Fruit fly (Drosophila melanogaster) whole organism: ENCODE measurements around the gene Nepl7.
A peak's percentile ranks its signal among the peaks of the same experiment; 100 is the strongest.

Experiments used
- CG8478 ChIP-seq: fragments of >200 bp; optimal IDR thresholded peaks from 2 replicates; lab custom pipeline; 2018; ENCODE audit warnings: inconsistent platforms
- Dll ChIP-seq: fragments of >200 bp; optimal IDR thresholded peaks from 2 replicates; lab custom pipeline; 2017
- EcR ChIP-seq, 2 experiments: fragments of >200 bp; optimal IDR thresholded peaks; 2 replicates each; lab custom pipeline; 2017; ENCODE audit warnings: missing biosample characterization in 2 of 2, missing genetic modification characterization in 2 of 2, missing genetic modification reagents in 2 of 2
- pan ChIP-seq: fragments of >200 bp; optimal IDR thresholded peaks from 2 replicates; lab custom pipeline; 2017
- psq ChIP-seq: fragments of >200 bp; optimal IDR thresholded peaks from 2 replicates; lab custom pipeline; 2017
- usp ChIP-seq: fragments of >200 bp; optimal IDR thresholded peaks from 2 replicates; lab custom pipeline; 2017; ENCODE audit warnings: missing biosample characterization, missing genetic modification characterization, mixed read lengths

The Nepl7 gene

DNA sequence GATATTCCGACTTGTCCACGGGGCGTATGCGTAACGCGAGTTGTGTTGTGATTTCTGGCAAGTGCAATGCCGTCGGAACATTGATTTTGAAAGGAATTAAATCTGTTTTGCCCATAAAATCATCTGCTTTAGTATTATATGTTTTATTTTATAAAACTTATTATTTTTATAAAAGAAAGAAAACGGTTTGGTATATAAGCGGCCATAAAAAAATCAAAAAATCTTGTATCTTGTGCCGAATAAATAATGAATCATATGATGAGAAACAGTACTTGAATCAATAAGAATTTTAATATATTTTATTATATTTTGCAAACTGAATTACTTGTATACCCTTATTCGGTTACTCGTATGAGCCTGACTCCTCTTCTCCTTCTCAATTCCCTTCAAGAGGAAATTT, 12.6 kb downstream of the Nepl7 start, which contains the start of gene pdm2:
Gene pdm2 (plus strand): TSS at position 301 of the 400 bp plus-strand sequence.
- TF ChIP-seq pan (lab: Kevin White, UChicago) (no peak), CG8478 (no peak), Dll (lab: Kevin White, UChicago) (no peak), psq (lab: Kevin White, UChicago) (no peak), EcR (GFP tag; optimal IDR thresholded peaks at IDR 0.05; lab: Kevin White, UChicago) (no peak), usp (GFP tag; lab: Kevin White, UChicago) (no peak)

DNA sequence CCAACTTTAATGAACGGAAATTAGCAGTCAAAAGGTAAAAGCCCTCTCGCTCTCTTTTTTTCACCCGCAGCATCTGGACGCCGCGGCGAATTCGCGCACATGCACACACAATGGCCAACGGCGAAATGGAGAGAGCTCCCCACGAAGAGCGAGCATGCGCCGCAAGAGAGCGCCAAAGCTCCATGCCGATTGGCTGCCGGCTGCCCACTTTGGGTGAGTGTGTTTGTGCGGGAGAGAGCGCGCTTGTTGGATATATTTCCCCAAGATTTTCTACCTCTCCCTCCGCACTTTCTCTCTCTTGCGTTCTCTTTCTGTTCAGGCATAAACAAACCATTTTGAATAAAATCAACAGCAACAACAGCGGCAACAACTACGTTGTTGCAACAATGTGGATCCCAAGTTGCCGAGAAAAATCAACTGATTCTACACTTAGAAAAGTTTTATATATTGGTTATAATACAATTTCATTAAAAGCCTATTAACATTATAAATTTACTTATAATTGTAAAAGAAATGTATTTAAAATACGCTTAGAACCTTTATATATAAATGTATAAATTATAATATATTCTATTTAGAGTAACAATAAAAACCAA, 13.7 kb downstream of the Nepl7 start:
- peak; percentile 89 for TF ChIP-seq Dll (lab: Kevin White, UChicago)
- TF ChIP-seq EcR (GFP tag; optimal IDR thresholded peaks at IDR 0.05; lab: Kevin White, UChicago): no peak

DNA sequence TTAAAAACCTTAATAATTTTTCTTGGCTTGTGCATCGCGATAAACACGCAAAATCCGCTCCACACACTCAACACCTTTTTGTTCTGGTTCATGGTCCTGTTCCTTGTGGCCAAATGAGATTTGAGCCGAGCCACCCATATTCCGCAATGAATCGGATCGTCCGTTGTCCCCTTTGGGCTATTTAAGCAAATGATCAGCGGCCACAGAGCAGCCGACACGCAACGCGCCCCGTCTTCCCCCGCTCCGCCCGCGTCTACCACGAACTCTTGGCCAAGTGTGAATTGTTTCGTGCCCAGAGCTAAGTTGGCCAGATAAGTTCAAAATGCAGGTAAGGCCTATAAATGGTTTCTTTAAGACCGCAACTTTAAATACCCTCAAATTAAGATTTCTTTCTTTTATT, 18.5 kb downstream of the Nepl7 start:
- TF ChIP-seq psq (lab: Kevin White, UChicago): no peak
- TF ChIP-seq usp (GFP tag; lab: Kevin White, UChicago): no peak
- no peak for TF ChIP-seq EcR (GFP tag; optimal IDR thresholded peaks at IDR 0.05; lab: Kevin White, UChicago)
- TF ChIP-seq pan (lab: Kevin White, UChicago): no peak
- TF ChIP-seq CG8478: no peak
- no peak for TF ChIP-seq Dll (lab: Kevin White, UChicago)

DNA sequence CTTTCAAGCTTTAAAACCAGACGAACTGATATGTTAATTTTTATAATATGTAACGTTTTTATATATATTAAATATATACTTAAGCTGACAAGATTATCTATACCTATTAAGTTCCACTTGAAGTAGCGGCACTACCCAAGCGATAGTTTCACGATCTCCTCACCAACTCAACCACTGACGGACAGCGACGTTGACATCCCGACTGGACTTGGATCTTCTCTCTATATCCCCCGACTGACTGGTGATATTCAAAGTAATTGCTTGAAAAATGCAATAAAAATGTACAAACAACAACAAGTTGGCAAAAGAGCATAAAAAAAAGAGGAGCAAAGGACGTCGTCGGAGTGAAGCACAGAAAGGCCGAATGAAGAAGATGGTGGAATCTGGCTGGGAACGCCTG, 23.3 kb downstream of the Nepl7 start, which contains the start of gene Ref2:
Gene Ref2 (minus strand): TSS at position 101 of the 400 bp plus-strand sequence.
- TF ChIP-seq pan (lab: Kevin White, UChicago): no peak
- no peak for TF ChIP-seq CG8478
- TF ChIP-seq EcR (GFP tag; optimal IDR thresholded peaks at IDR 0.05; lab: Kevin White, UChicago): no peak
- TF ChIP-seq Dll (lab: Kevin White, UChicago): no peak
- no peak for TF ChIP-seq usp (GFP tag; lab: Kevin White, UChicago)
- TF ChIP-seq psq (lab: Kevin White, UChicago): no peak

DNA sequence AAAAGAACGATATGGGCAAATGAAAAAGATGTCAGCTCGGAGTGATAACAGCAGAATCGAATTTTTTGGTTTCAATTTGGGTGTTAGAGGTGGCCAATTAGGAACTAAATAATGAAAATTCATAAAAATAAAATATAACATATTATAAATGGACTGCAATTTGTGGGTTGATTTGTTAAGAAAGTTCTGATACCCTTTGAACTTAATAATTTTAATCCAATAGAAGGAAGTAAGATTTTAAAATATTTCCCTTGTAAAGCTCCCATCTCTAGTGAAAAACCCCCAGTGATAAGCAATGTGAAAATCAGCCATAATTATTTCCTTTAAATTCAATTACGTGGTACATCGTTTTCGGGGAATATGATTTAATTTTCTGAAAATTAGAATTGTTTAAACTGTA, 25.2 kb downstream of the Nepl7 start:
- TF ChIP-seq psq (lab: Kevin White, UChicago) (no peak), EcR (GFP tag; optimal IDR thresholded peaks at IDR 0.05; lab: Kevin White, UChicago) (no peak), usp (GFP tag; lab: Kevin White, UChicago) (no peak), pan (lab: Kevin White, UChicago) (no peak), CG8478 (no peak), Dll (lab: Kevin White, UChicago) (no peak)

DNA sequence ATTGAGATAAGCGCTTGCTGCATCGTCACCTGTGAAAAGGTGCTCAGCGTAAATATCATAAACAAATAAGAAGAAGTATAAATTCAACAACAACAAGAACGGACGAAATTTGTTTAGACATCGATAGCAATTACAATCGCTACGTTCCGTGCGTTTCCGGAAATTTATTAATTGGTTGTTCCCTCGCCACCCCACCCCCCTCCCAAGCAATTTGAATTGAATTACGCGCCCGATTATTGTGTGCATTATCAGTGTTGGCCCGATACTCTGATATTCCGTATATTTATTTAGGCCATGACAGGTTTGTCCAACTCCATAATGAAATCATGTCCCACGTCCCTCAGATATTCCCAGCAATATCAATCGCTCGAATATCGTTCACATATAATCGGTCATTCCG, 28.0 kb downstream of the Nepl7 start:
- TF ChIP-seq pan (lab: Kevin White, UChicago) (no peak), psq (lab: Kevin White, UChicago) (no peak), EcR (GFP tag; optimal IDR thresholded peaks at IDR 0.05; lab: Kevin White, UChicago) (no peak), usp (GFP tag; lab: Kevin White, UChicago) (no peak), Dll (lab: Kevin White, UChicago) (no peak), CG8478 (no peak)

DNA sequence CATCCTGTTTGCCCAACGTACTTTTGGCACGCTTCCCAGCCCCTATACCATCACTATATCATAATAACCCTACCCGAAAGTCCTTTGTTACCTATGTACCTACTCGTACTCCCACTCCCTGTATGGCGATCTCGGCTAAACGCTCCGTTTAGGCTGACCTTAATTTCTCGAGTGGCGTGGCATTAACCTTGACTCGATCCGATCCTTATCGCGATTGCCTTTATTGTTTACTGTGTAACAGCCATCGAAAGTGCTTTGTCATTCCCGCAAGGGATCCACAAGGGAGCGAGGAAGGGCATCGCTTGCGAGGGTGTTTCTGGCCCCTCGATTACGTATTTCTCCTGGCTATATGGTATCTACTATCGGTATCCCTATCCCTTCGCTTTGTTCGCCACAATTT, 36.4 kb downstream of the Nepl7 start:
- TF ChIP-seq EcR (GFP tag; optimal IDR thresholded peaks at IDR 0.05; lab: Kevin White, UChicago): no peak
- no peak for TF ChIP-seq psq (lab: Kevin White, UChicago)
- no peak for TF ChIP-seq Dll (lab: Kevin White, UChicago)
- no peak for TF ChIP-seq CG8478
- no peak for TF ChIP-seq usp (GFP tag; lab: Kevin White, UChicago)
- TF ChIP-seq pan (lab: Kevin White, UChicago): no peak

DNA sequence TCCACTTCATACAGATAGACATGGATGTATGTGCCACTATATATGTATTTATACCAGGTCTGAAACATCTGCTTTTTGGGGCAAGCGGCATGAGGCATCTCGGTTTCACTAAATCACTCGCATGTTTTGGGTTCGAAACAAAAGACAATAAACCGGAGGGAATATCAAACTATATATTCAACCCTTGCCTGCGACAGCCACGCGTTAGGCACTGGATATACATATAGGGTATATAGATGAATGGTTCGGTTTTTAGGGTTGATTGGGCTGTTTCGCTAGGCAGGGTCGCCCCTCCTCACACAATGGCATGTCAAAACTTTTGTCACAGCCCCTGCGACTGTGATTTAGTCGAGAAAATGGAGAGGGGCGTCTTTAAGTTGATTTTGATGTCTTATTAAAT, 46.4 kb downstream of the Nepl7 start:
- TF ChIP-seq Dll (lab: Kevin White, UChicago) (no peak), CG8478 (no peak), EcR (GFP tag; optimal IDR thresholded peaks at IDR 0.05; lab: Kevin White, UChicago) (no peak), psq (lab: Kevin White, UChicago) (no peak), usp (GFP tag; lab: Kevin White, UChicago) (no peak), pan (lab: Kevin White, UChicago) (no peak)

DNA sequence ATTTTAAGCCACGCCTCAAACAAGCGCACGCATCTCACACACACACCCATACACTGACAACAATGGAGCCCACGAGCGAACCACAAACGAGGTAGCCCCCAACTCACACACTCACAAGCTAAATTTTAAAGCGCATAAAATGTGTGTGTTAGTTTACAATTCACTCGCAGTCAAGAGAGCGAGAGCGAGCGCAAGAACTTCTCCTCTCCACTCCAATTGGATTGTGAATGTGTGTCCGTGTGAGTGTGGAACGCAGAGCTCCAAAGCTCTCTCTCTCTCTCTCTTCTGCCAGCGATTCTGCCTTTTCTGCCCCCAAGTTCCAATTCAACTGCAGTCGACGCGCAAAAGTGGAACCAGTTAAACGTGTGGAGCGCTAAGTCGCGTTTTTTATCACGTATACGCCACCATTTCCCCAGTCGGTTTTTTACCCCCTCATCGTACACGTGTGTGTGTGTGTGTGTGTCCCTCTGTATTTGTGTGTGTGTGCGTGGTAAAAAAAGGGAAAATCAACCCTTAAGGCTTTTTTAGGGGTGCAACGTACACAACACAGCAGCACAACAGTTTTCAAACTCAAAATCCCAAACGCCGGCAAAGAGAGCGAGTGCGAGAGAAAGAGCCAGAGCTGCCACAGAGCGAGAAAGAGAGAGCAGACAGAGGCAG, 51.4 kb downstream of the Nepl7 start:
- TF ChIP-seq Dll (lab: Kevin White, UChicago): peak; percentile 92
- TF ChIP-seq EcR (GFP tag; optimal IDR thresholded peaks at IDR 0.05; lab: Kevin White, UChicago): no peak
- no peak for TF ChIP-seq usp (GFP tag; lab: Kevin White, UChicago)
